Worm (Caenorhabditis elegans) whole organism, young adult: ENCODE results near the gene T13H10.2.

ENCODE experiments used
- B0035.1 ChIP-seq: sonication (generic microtip); optimal IDR thresholded peaks from 2 replicates; lab custom pipeline; 2016; ENCODE audit warnings: missing genetic modification characterization, mild to moderate bottlenecking, missing compliant biosample characterization, missing genotype, missing genetic modification reagents
- B0261.1 ChIP-seq: sonication (generic microtip); optimal IDR thresholded peaks from 2 replicates; lab custom pipeline; 2016; ENCODE audit warnings: mild to moderate bottlenecking, missing genetic modification characterization, moderate library complexity, missing compliant biosample characterization
- C06A6.2 ChIP-seq: fragments of 200-800 bp; sonication (Bioruptor generic); conservative IDR thresholded peaks from 2 replicates; pipeline ENCODE4 v1.3.6; 2022; ENCODE audit warnings: missing genetic modification characterization, missing compliant biosample characterization
- F33H1.4 ChIP-seq: fragments of 200-800 bp; sonication (Bioruptor generic); IDR thresholded peaks from 2 replicates; pipeline ENCODE4 v1.3.6; 2022; ENCODE audit warnings: missing genetic modification reagents, missing genetic modification characterization, missing compliant biosample characterization
- F52B5.7 ChIP-seq: sonication (generic microtip); optimal IDR thresholded peaks from 2 replicates; lab custom pipeline; 2016; ENCODE audit warnings: mild to moderate bottlenecking, missing genetic modification characterization, missing compliant biosample characterization
- F55B11.4 ChIP-seq: sonication (generic microtip); optimal IDR thresholded peaks from 2 replicates; lab custom pipeline; 2016; ENCODE audit warnings: missing compliant biosample characterization, missing genetic modification characterization, borderline replicate concordance; ENCODE audit not compliant: insufficient read depth
- F57C9.4 ChIP-seq: sonication (generic microtip); optimal IDR thresholded peaks from 2 replicates; lab custom pipeline; 2017; ENCODE audit warnings: mild to moderate bottlenecking, missing genetic modification characterization, missing compliant biosample characterization
- T07F8.4 ChIP-seq: sonication (generic microtip); optimal IDR thresholded peaks from 2 replicates; lab custom pipeline; 2016; ENCODE audit warnings: mild to moderate bottlenecking, missing genetic modification characterization, moderate library complexity, missing compliant biosample characterization
- Y53F4B.3 ChIP-seq: fragments of 200-800 bp; sonication (Bioruptor generic); IDR thresholded peaks from 2 replicates; pipeline ENCODE4 v1.3.6; 2022; ENCODE audit warnings: missing genetic modification reagents, missing genetic modification characterization, missing compliant biosample characterization
- Y56A3A.18 ChIP-seq: fragments of 200-800 bp; sonication (Bioruptor generic); IDR thresholded peaks from 2 replicates; pipeline ENCODE4 v1.3.6; 2022; ENCODE audit warnings: missing genetic modification reagents, missing genetic modification characterization, missing compliant biosample characterization
- Y79H2A.3 ChIP-seq: fragments of 200-800 bp; sonication (Bioruptor generic); conservative IDR thresholded peaks from 2 replicates; pipeline ENCODE4 v1.3.6; 2022; ENCODE audit warnings: missing genetic modification reagents, missing genetic modification characterization, missing compliant biosample characterization
- akir-1 ChIP-seq: fragments of 200-800 bp; sonication (Bioruptor generic); optimal IDR thresholded peaks from 2 replicates; lab custom pipeline; 2018; ENCODE audit warnings: mild to moderate bottlenecking, missing genetic modification characterization, moderate library complexity, missing compliant biosample characterization
- aptf-2 ChIP-seq: fragments of 200-800 bp; sonication (Bioruptor generic); conservative IDR thresholded peaks from 2 replicates; pipeline ENCODE4 v1.3.6; 2022; ENCODE audit warnings: missing genetic modification reagents, missing genetic modification characterization, missing compliant biosample characterization
- atf-7 ChIP-seq: sonication (generic microtip); optimal IDR thresholded peaks from 2 replicates; lab custom pipeline; 2017; ENCODE audit warnings: mild to moderate bottlenecking, missing genetic modification characterization, missing compliant biosample characterization
- attf-6 ChIP-seq: fragments of 200-800 bp; sonication (Bioruptor generic); IDR thresholded peaks from 2 replicates; pipeline ENCODE4 v1.3.6; 2022; ENCODE audit warnings: missing genetic modification reagents, missing genetic modification characterization, missing compliant biosample characterization
- ccch-3 ChIP-seq: fragments of 200-800 bp; sonication (Bioruptor generic); optimal IDR thresholded peaks from 2 replicates; lab custom pipeline; 2018; ENCODE audit warnings: mild to moderate bottlenecking, missing genetic modification characterization, missing compliant biosample characterization
- dox-1 ChIP-seq: fragments of 200-800 bp; sonication (Bioruptor generic); IDR thresholded peaks from 2 replicates; pipeline ENCODE4 v1.3.6; 2022; ENCODE audit warnings: missing genetic modification reagents, missing genetic modification characterization, missing compliant biosample characterization
- dpl-1 ChIP-seq: fragments of 150-350 bp; optimal IDR thresholded peaks from 2 replicates; lab custom pipeline; 2014; ENCODE audit warnings: missing biosample characterization, missing genetic modification reagents, missing genetic modification characterization
- egl-44 ChIP-seq: fragments of 200-800 bp; sonication (Bioruptor generic); IDR thresholded peaks from 2 replicates; pipeline ENCODE4 v1.3.6; 2022; ENCODE audit warnings: missing genetic modification reagents, missing genetic modification characterization, missing compliant biosample characterization
- gei-17 ChIP-seq: fragments of 200-800 bp; sonication (Bioruptor generic); optimal IDR thresholded peaks from 2 replicates; lab custom pipeline; 2018; ENCODE audit warnings: mild to moderate bottlenecking, missing genetic modification characterization, missing compliant biosample characterization
- him-1 ChIP-seq: sonication (generic microtip); optimal IDR thresholded peaks from 2 replicates; lab custom pipeline; 2016; ENCODE audit warnings: missing genotype, missing genetic modification reagents, missing genetic modification characterization, missing compliant biosample characterization
- hmg-1.2 ChIP-seq: fragments of 200-800 bp; sonication (Bioruptor generic); IDR thresholded peaks from 2 replicates; pipeline ENCODE4 v1.3.6; 2022; ENCODE audit warnings: missing genetic modification reagents, missing genetic modification characterization, missing compliant biosample characterization
- hsf-1 ChIP-seq: fragments of 200-800 bp; sonication (Bioruptor generic); IDR thresholded peaks from 2 replicates; pipeline ENCODE4 v1.3.6; 2022; ENCODE audit warnings: missing genetic modification reagents, missing genetic modification characterization, missing compliant biosample characterization
- let-526 ChIP-seq: fragments of 200-800 bp; sonication (Bioruptor generic); IDR thresholded peaks from 2 replicates; pipeline ENCODE4 v1.3.6; 2022; ENCODE audit warnings: missing genetic modification reagents, missing genetic modification characterization, missing compliant biosample characterization
- madf-6 ChIP-seq: fragments of 200-800 bp; sonication (Bioruptor generic); IDR thresholded peaks from 2 replicates; pipeline ENCODE4 v1.3.6; 2022; ENCODE audit warnings: missing genetic modification reagents, missing genetic modification characterization, missing compliant biosample characterization
- mcd-1 ChIP-seq: fragments of 200-800 bp; sonication (Bioruptor generic); IDR thresholded peaks from 2 replicates; pipeline ENCODE4 v1.3.6; 2022; ENCODE audit warnings: missing genetic modification reagents, missing genetic modification characterization, missing compliant biosample characterization
- mes-4 ChIP-seq: sonication (generic microtip); optimal IDR thresholded peaks from 2 replicates; lab custom pipeline; 2016; ENCODE audit warnings: missing genotype, missing genetic modification characterization, missing compliant biosample characterization
- mxl-1 ChIP-seq: sonication (generic microtip); optimal IDR thresholded peaks from 2 replicates; lab custom pipeline; 2016; ENCODE audit warnings: missing genetic modification characterization, missing compliant biosample characterization
- nfya-1 ChIP-seq: sonication (generic microtip); optimal IDR thresholded peaks from 2 replicates; lab custom pipeline; 2017; ENCODE audit warnings: antibody characterized with exemption, missing compliant biosample characterization, missing genetic modification characterization, borderline replicate concordance; ENCODE audit not compliant: insufficient read depth
- nhr-120 ChIP-seq: fragments of 200-800 bp; sonication (Bioruptor generic); IDR thresholded peaks from 2 replicates; pipeline ENCODE4 v1.3.6; 2022; ENCODE audit warnings: missing genetic modification characterization, missing compliant biosample characterization
- pbrm-1 ChIP-seq: fragments of 200-800 bp; sonication (Bioruptor generic); IDR thresholded peaks from 2 replicates; pipeline ENCODE4 v1.3.6; 2022; ENCODE audit warnings: missing genetic modification reagents, missing genetic modification characterization, missing compliant biosample characterization
- rec-8 ChIP-seq, 2 experiments: sonication (generic microtip); optimal IDR thresholded peaks; 2 replicates each; lab custom pipeline; 2016; ENCODE audit warnings: mild to moderate bottlenecking in 2 of 2, missing genetic modification characterization in 2 of 2, missing genetic modification reagents in 2 of 2, missing genotype in 2 of 2, missing biosample characterization in 1 of 2, missing compliant biosample characterization in 1 of 2, moderate library complexity in 1 of 2
- repo-1 ChIP-seq: sonication (generic microtip); optimal IDR thresholded peaks from 2 replicates; lab custom pipeline; 2017; ENCODE audit warnings: mild to moderate bottlenecking, missing genetic modification characterization, missing compliant biosample characterization
- sea-2 ChIP-seq: fragments of 200-800 bp; sonication (Bioruptor generic); IDR thresholded peaks from 2 replicates; pipeline ENCODE4 v1.3.6; 2022; ENCODE audit warnings: missing genetic modification characterization, missing compliant biosample characterization
- somi-1 ChIP-seq: fragments of 200-800 bp; sonication (Bioruptor generic); optimal IDR thresholded peaks from 2 replicates; lab custom pipeline; 2018; ENCODE audit warnings: mild to moderate bottlenecking, missing genetic modification characterization, missing compliant biosample characterization
- tbp1 ChIP-seq: fragments of 200-800 bp; sonication (Bioruptor generic); optimal IDR thresholded peaks from 2 replicates; lab custom pipeline; 2018; ENCODE audit warnings: mild to moderate bottlenecking, missing genetic modification characterization, missing compliant biosample characterization
- tbx-9 ChIP-seq: sonication (generic microtip); optimal IDR thresholded peaks from 2 replicates; lab custom pipeline; 2016; ENCODE audit warnings: borderline replicate concordance, missing genetic modification characterization, inconsistent platforms, missing compliant biosample characterization
- unc-130 ChIP-seq: sonication (generic microtip); optimal IDR thresholded peaks from 2 replicates; lab custom pipeline; 2016; ENCODE audit warnings: missing genetic modification reagents, missing genetic modification characterization, missing compliant biosample characterization
- xnd-1 ChIP-seq: sonication (generic microtip); optimal IDR thresholded peaks from 2 replicates; lab custom pipeline; 2016; ENCODE audit warnings: missing genotype, missing genetic modification reagents, missing genetic modification characterization, missing compliant biosample characterization
- zim-3 ChIP-seq: sonication (generic microtip); optimal IDR thresholded peaks from 2 replicates; lab custom pipeline; 2017; ENCODE audit warnings: mild to moderate bottlenecking, missing genetic modification characterization, moderate library complexity, missing compliant biosample characterization
- ztf-22 ChIP-seq: fragments of 200-800 bp; sonication (Bioruptor generic); optimal IDR thresholded peaks from 2 replicates; lab custom pipeline; 2018; ENCODE audit warnings: mild to moderate bottlenecking, missing genetic modification characterization, moderate library complexity, missing compliant biosample characterization
- ztf-6 ChIP-seq: fragments of 200-800 bp; sonication (Bioruptor generic); IDR thresholded peaks from 2 replicates; pipeline ENCODE4 v1.3.6; 2022; ENCODE audit warnings: missing genetic modification reagents, missing genetic modification characterization, missing compliant biosample characterization

The T13H10.2 gene

DNA sequence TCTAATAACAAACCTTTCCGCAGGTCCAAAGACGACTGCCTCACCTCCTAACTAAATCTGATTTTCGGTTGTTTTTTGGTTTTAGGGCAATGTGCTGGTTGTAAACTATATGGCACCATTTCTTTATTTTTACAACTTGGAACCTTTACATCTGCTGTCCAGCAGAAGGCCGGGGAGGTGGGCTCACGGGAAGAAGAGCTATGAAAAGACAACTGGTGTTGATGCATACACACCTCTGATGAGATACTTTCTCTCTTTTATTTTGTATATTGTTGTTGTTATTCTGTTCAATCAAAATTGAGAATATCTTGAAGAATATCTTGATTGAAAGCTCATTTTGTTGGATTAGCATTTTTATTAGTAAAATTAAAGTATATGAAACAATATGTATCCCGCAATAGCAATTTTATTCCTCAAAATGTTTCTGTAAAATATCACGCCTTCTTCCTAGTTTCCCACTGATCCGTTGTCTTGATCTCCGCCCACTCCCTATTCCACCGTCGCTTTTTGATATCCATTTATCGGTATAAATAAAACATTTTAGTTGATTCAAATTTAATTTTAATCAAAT, 13.6 kb downstream of the T13H10.2 start, which contains the start of gene dhp-2:
Gene dhp-2, plus strand, starts transcription at position 521 of the 571 bp plus-strand sequence.
- TF ChIP-seq mcd-1 (GFP tag; lab: Robert Waterston, UW) (no peak), B0035.1 (tag; lab: Kevin White, UChicago) (no peak), mes-4 (tag; lab: Kevin White, UChicago) (no peak), dpl-1 (GFP tag; lab: Kevin White, UChicago) (no peak)

DNA sequence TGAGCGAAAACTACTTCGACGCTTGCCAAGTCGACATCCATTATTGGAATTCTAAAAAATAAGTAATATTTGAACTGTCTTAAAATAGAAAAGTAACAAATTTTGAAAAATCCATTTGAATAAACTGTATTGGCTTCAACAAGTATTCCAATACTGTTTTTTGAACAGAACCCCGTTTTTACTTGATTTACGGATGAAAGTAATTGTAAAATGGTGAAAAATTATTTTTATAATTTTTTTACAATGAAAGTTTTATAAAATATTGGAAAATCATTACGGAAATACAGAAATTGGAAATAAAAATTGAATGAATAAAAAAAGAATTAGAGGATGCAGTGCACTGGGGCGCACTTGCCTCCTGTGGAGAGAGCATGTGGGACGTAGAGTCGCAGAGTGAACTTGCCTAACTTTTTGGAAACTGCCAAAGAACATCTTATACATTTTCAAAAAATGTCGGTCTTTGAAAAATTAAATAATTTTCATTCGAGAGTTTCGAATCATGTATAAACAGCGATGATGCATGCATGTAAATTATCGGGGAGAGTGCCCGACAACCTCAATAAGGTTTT, 18.3 kb downstream of the T13H10.2 start, which contains the start of gene rrp-1:
Gene rrp-1, minus strand, starts transcription at position 51 of the 569 bp plus-strand sequence.
- TF ChIP-seq akir-1 (GFP tag; lab: Kevin White, UChicago) (no peak), attf-6 (GFP tag; lab: Robert Waterston, UW) (no peak), F52B5.7 (tag; lab: Kevin White, UChicago) (no peak), aptf-2 (GFP tag; lab: Robert Waterston, UW) (no peak), hmg-1.2 (GFP tag; lab: Robert Waterston, UW) (peak; percentile 87), mcd-1 (GFP tag; lab: Robert Waterston, UW) (peak; percentile 36; the same call in 1 of the 2 replicates)

DNA sequence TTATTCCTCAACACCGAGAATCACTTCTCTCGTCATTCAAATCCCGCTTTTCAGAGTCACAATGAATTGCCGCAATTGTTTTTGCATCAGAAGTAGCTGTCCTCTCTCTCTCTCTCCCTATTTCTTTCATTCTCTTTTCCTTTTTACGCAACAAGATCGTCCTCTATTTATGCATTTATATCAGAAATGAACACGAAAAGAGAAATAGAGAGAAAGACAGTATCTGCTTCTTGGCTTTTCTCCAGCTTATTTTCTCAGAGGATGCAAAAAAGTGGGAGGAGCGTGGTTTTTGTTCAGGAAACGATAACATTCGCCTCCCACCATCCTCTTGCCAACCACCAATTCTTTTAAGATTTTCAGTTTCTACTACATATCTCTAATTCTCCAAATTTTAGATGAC, 18.9 kb downstream of the T13H10.2 start, which contains the start of gene mam-2:
Gene mam-2, plus strand, starts transcription at position 301 of the 400 bp plus-strand sequence.
- no peak for TF ChIP-seq F55B11.4 (tag; lab: Kevin White, UChicago)
- no peak for TF ChIP-seq egl-44 (GFP tag; lab: Robert Waterston, UW)
- no peak for TF ChIP-seq pbrm-1
- no peak for TF ChIP-seq nfya-1 (tag; lab: Kevin White, UChicago)
- TF ChIP-seq let-526 (GFP tag; lab: Robert Waterston, UW) = no peak
- no peak for TF ChIP-seq Y56A3A.18
- no peak for TF ChIP-seq ztf-6 (GFP tag; lab: Robert Waterston, UW)
- TF ChIP-seq madf-6 = no peak
- TF ChIP-seq somi-1 (GFP tag; lab: Kevin White, UChicago) = no peak
- TF ChIP-seq T07F8.4 = no peak
- no peak for TF ChIP-seq dox-1 (GFP tag; lab: Robert Waterston, UW)
- TF ChIP-seq sea-2 (GFP tag; lab: Robert Waterston, UW) = no peak
- TF ChIP-seq F33H1.4 (GFP tag; lab: Robert Waterston, UW) = no peak
- TF ChIP-seq rec-8 (tag; optimal IDR thresholded peaks at IDR 0.05; lab: Kevin White, UChicago) = no peak
- no peak for TF ChIP-seq F57C9.4 (tag; lab: Kevin White, UChicago)
- no peak for TF ChIP-seq Y79H2A.3 (GFP tag; lab: Robert Waterston, UW)
- TF ChIP-seq nhr-120 (GFP tag; lab: Robert Waterston, UW) = no peak

DNA sequence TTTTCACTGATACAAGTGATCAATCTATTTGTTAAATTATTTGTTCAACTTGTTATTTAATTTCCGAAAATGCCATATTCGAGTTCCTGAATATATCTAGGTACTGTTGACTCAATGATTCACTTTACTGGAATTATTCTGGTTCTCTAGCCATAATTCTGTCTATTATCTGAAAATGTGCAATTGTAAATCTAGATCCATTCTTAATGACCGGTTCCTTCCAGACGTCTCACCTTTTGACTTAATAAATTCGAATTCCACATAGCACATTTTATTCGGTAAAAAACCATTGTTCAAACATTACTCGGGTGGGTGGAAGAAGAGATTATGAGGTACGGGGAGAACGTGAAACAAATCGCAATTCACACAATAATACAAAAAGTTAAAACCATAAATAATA, 25.4 kb downstream of the T13H10.2 start:
- TF ChIP-seq rec-8 (tag; optimal IDR thresholded peaks at IDR 0.05; lab: Kevin White, UChicago) (no peak), zim-3 (tag; lab: Kevin White, UChicago) (no peak), mxl-1 (tag; lab: Kevin White, UChicago) (no peak), dpl-1 (GFP tag; lab: Kevin White, UChicago) (no peak), ccch-3 (GFP tag; lab: Kevin White, UChicago) (no peak), hsf-1 (GFP tag; lab: Robert Waterston, UW) (no peak), unc-130 (GFP tag; lab: Kevin White, UChicago) (no peak), B0261.1 (tag; lab: Kevin White, UChicago) (no peak), tbp1 (GFP tag; lab: Kevin White, UChicago) (peak; percentile 10), F57C9.4 (tag; lab: Kevin White, UChicago) (no peak), gei-17 (no peak), xnd-1 (tag; lab: Kevin White, UChicago) (no peak), him-1 (peak; percentile 43), ztf-22 (GFP tag; lab: Kevin White, UChicago) (no peak), C06A6.2 (GFP tag; lab: Robert Waterston, UW) (no peak), T07F8.4 (no peak), Y56A3A.18 (no peak), tbx-9 (no peak), Y53F4B.3 (GFP tag; lab: Robert Waterston, UW) (no peak), repo-1 (tag; lab: Kevin White, UChicago) (no peak), attf-6 (GFP tag; lab: Robert Waterston, UW) (no peak), atf-7 (tag; lab: Kevin White, UChicago) (no peak)
